Fruit fly (Drosophila melanogaster) ovary, adult (tissue): ENCODE data around the gene isoQC.

Source experiments
- CG17801 ChIP-seq: fragments of 200-800 bp; optimal IDR thresholded peaks from 2 replicates; lab custom pipeline; 2019; ENCODE audit warnings: missing biosample characterization, mild to moderate bottlenecking, missing genetic modification characterization, moderate library complexity; ENCODE audit not compliant: partially characterized antibody

Gene isoQC

dm6 chr3L:20447957-20448356 lies 26.3 kb upstream of the isoQC start:
- TF ChIP-seq CG17801 (GFP tag; lab: Kevin White, UChicago): no peak

- no peak for TF ChIP-seq CG17801 (GFP tag; lab: Kevin White, UChicago)
These were observed 25.5 kb upstream of the isoQC start for dm6 chr3L:20448773-20449172.

DNA sequence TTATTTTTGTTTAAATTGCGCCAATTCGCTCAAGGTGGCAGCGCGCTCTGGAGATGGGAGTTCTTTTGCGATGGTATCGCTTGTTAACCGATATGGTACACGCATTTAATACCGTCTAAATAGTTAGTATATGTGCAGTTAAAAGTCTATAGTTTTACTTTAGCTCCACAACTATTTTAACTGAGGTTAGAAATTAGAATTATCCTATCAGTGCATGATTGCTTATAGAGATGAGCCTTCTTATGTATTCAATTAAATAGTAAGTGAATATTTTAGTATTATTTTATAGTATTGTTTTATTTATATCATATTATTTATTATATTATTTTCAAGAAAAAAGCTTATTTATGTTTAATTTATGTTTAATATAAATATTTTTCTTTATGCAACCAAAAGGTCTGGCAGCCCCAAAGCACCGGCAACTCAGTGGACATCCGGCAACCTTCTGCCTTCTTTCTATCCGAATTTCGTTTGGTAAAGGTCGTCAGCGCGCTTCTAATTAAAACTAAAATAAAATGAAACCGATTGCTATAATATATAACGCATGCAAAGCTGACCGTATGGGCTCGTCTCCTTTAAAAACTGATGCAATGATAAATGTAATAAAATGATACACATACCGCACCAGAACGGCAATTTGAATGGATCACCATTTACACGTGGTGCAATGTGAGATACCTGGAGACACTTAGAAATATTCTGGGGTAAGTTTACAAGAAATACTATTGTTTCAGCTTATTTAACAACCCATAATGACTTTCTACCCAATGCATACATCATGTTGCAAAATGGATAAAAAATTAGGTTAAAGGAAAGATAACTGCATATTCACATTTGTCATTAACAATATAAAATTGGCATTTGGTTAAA lies 21.2 kb upstream of the isoQC start, which contains the start of gene CG5199:
TSS of gene CG5199 (minus strand) at position 52 of the 870 bp plus-strand sequence.
- TF ChIP-seq CG17801 (GFP tag; lab: Kevin White, UChicago): peak; percentile 67

- TF ChIP-seq CG17801 (GFP tag; lab: Kevin White, UChicago): no peak
These were observed 13.9 kb upstream of the isoQC start, which contains the start of gene mag for dm6 chr3L:20460383-20460782. Gene mag (plus strand): TSS chr3L:20460683.

- TF ChIP-seq CG17801 (GFP tag; lab: Kevin White, UChicago): no peak
These were observed 11.9 kb upstream of the isoQC start for dm6 chr3L:20462391-20462790.

- no peak for TF ChIP-seq CG17801 (GFP tag; lab: Kevin White, UChicago)
These were observed 9.6 kb upstream of the isoQC start, which contains the start of gene atk for dm6 chr3L:20464677-20465076. Gene atk (minus strand): TSS chr3L:20464862.

DNA sequence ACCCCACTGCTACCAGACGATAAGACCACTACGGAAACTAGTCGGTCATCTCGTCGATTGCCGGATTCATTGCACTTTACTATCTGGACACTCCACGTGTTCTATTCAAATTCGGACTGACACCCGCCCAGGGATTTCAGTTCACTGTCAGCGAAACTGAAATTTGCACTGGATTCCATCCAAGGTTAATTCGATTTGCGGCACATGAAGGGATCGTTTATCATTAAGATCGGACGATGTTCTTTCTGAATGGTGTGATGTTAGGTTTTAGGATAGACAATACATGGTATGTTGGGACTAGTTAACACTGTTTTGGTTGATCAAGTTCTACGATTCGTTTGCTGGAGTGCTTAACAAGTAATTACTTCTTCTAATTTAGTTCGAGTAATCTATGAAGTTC lies 8.3 kb upstream of the isoQC start, which contains the start of gene CG42764:
TSS of gene CG42764 (minus strand) at position 101 of the 400 bp plus-strand sequence.
- no peak for TF ChIP-seq CG17801 (GFP tag; lab: Kevin White, UChicago)

dm6 chr3L:20466599-20466998 lies 7.7 kb upstream of the isoQC start, which contains the start of gene Tdh:
Gene Tdh (plus strand): TSS chr3L:20466944.
- TF ChIP-seq CG17801 (GFP tag; lab: Kevin White, UChicago): no peak

DNA sequence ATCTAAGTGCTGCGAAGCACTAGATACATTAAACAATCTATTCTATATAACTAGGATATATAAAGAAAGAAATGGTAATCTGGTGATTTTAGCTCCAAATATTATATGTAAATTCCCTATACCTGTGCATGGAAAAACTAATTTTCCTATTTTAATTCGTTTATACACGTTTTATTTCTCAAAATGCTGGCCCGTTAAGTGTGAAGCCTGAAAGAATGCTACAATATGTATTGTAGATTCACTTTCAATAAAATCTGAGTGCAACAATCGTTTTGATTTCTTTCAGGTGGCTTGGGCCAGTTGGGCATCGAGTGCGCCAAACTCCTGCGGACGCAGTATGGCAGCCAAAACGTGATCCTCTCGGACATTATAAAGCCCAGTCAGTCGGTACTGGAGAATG lies 6.8 kb upstream of the isoQC start:
- no peak for TF ChIP-seq CG17801 (GFP tag; lab: Kevin White, UChicago)

- peak; percentile 2 for TF ChIP-seq CG17801 (GFP tag; lab: Kevin White, UChicago)
These were observed 3.2 kb upstream of the isoQC start for dm6 chr3L:20470991-20471498.

- TF ChIP-seq CG17801 (GFP tag; lab: Kevin White, UChicago): no peak
These were observed 2.6 kb upstream of the isoQC start for dm6 chr3L:20471499-20472313.

DNA sequence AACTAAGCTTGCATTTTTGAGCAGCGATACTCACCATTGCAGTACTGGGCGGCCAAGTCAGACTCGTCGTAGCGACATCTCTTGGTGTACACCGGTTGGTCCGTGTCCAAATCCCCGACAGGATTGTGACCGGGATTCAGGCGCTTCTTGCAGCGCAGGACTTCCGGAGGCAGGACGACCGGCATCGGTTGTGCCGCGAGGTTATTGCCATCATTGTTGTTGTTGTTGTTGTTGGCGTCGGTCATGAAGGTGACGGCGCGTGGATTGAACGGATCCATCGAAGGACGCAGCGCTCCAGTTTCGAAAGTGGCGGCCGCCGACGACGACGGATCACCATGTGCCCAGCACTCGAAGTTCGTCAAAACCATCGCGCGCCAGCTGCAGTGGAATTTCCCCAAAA lies 1.7 kb upstream of the isoQC start:
- TF ChIP-seq CG17801 (GFP tag; lab: Kevin White, UChicago): no peak

DNA sequence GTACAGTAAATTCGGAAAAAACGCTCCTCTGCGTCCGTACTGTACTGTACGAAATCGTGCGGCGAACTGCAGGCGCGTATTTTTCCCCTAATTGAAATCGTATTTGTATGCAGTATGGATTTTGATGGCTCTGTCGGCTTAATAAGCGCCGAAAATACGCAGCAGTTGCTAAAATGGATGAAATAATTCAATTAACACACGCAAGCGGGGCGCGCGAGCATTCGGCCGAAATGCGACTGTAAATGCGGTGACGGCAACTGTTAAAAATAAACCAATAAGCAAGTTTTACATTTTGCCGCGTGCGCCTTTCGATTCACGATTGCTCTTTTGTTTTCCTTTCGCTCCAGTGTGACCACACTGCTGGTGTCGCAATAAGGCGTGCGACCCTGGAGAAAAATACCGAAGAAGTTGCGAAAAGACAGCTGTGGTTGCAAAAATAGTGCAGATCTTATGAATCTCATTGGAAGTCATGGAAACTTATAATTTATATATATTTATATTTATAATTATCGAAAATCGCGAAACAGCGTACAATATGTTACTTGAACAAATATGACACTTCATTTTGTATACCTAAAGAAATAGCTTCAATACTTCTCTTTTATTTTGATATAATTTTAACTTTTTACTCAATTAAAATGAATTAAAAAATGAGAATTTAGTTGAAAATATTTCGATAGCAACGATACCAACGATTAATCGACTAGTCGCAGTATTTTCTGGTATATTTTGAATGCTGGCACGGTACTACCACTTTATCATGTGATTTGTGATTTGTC lies 1.1 kb upstream of the isoQC start, which contains the start of the genes CG32428 and CG5969:
TSS of gene CG32428 (minus strand) at position 703 of the 779 bp plus-strand sequence.
TSS of gene CG5969 (plus strand) at position 763 of the 779 bp plus-strand sequence.
- TF ChIP-seq CG17801 (GFP tag; lab: Kevin White, UChicago): peak; percentile 24

dm6 chr3L:20474789-20475208 lies 533 bp downstream of the isoQC start:
- peak; percentile 87 for TF ChIP-seq CG17801 (GFP tag; lab: Kevin White, UChicago)
